Worm (Caenorhabditis elegans) whole organism, L1 larva: ENCODE results near the gene sel-11.

ENCODE experiments used
- F16B12.6 ChIP-seq: fragments of 150-350 bp; optimal IDR thresholded peaks from 2 replicates; lab custom pipeline; 2014; ENCODE audit warnings: missing biosample characterization, missing genetic modification characterization
- ama-1 ChIP-seq: fragments of 150-350 bp; optimal IDR thresholded peaks from 2 replicates; lab custom pipeline; 2014
- blmp-1 ChIP-seq: fragments of 150-350 bp; optimal IDR thresholded peaks from 2 replicates; lab custom pipeline; 2014; ENCODE audit warnings: missing biosample characterization, missing genetic modification characterization
- ceh-8 ChIP-seq: fragments of 200-800 bp; sonication (Bioruptor generic); optimal IDR thresholded peaks from 2 replicates; lab custom pipeline; 2018; ENCODE audit warnings: mild to moderate bottlenecking, missing genetic modification characterization, moderate library complexity, missing compliant biosample characterization
- ceh-82 ChIP-seq, 3 experiments: fragments of 150-350 bp in 1 of 3; sonication (generic microtip) in 2 of 3; optimal IDR thresholded peaks; 2 replicates each; lab custom pipeline; 2014 to 2017; ENCODE audit warnings: missing biosample characterization in 3 of 3, missing genetic modification characterization in 3 of 3
- ceh-88 ChIP-seq: fragments of 200-800 bp; sonication (Bioruptor generic); IDR thresholded peaks from 2 replicates; pipeline ENCODE4 v1.3.6; 2022; ENCODE audit warnings: missing genetic modification characterization, missing compliant biosample characterization
- dsc-1 ChIP-seq: sonication (generic microtip); optimal IDR thresholded peaks from 2 replicates; lab custom pipeline; 2016; ENCODE audit warnings: mild to moderate bottlenecking, missing genetic modification characterization, missing compliant biosample characterization
- efl-1 ChIP-seq, 4 experiments: fragments of 150-350 bp; optimal IDR thresholded peaks in 3 of 4; peaks in 1 of 4; 1 replicate in 1 of 4; 2 replicates in 3 of 4; lab custom pipeline; 2014; ENCODE audit warnings: missing biosample characterization in 2 of 4, missing genetic modification characterization in 2 of 4, missing genetic modification reagents in 2 of 4
- egl-13 ChIP-seq: sonication (generic microtip); optimal IDR thresholded peaks from 2 replicates; lab custom pipeline; 2016; ENCODE audit warnings: missing genotype, missing genetic modification reagents, missing genetic modification characterization, missing compliant biosample characterization
- egl-27 ChIP-seq, 2 experiments: fragments of 150-350 bp in 1 of 2; sonication (generic microtip); optimal IDR thresholded peaks; 3 replicates each; lab custom pipeline; 2017 to 2018; ENCODE audit warnings: missing biosample characterization in 2 of 2, missing genetic modification characterization in 2 of 2, missing genetic modification reagents in 2 of 2
- ets-5 ChIP-seq: fragments of 200-800 bp; sonication (Bioruptor generic); IDR thresholded peaks from 2 replicates; pipeline ENCODE4 v1.3.6; 2022; ENCODE audit warnings: missing genetic modification characterization, missing compliant biosample characterization
- hlh-4 ChIP-seq: sonication (generic microtip); optimal IDR thresholded peaks from 2 replicates; lab custom pipeline; 2016; ENCODE audit warnings: mild to moderate bottlenecking, missing genetic modification characterization, missing compliant biosample characterization
- irx-1 ChIP-seq: sonication (generic microtip); optimal IDR thresholded peaks from 2 replicates; lab custom pipeline; 2016; ENCODE audit warnings: missing genetic modification characterization, missing compliant biosample characterization
- lin-15B ChIP-seq: fragments of 150-350 bp; sonication (generic microtip); optimal IDR thresholded peaks from 3 replicates; lab custom pipeline; 2014; ENCODE audit warnings: missing biosample characterization, missing genetic modification characterization
- lin-35 ChIP-seq, 2 experiments: fragments of 150-350 bp; optimal IDR thresholded peaks; 2 replicates each; lab custom pipeline; 2014; ENCODE audit warnings: missing biosample characterization in 2 of 2, missing genetic modification characterization in 2 of 2, missing genetic modification reagents in 2 of 2
- lin-39 ChIP-seq: fragments of 150-350 bp; optimal IDR thresholded peaks from 2 replicates; lab custom pipeline; 2014; ENCODE audit warnings: missing biosample characterization, missing genetic modification reagents, missing genetic modification characterization
- lir-3 ChIP-seq: sonication (generic microtip); optimal IDR thresholded peaks from 2 replicates; lab custom pipeline; 2016; ENCODE audit warnings: mild to moderate bottlenecking, missing genetic modification characterization, moderate library complexity, missing compliant biosample characterization; ENCODE audit not compliant: poor library complexity
- lsy-2 ChIP-seq, 2 experiments: fragments of 150-350 bp; optimal IDR thresholded peaks; 2 replicates each; lab custom pipeline; 2014; ENCODE audit warnings: missing biosample characterization in 2 of 2, missing genetic modification characterization in 2 of 2
- mab-9 ChIP-seq: fragments of 200-800 bp; sonication (Bioruptor generic); IDR thresholded peaks from 2 replicates; pipeline ENCODE4 v1.3.6; 2022; ENCODE audit warnings: missing genetic modification reagents, missing genetic modification characterization, missing compliant biosample characterization
- mdl-1 ChIP-seq, 2 experiments: fragments of 150-350 bp; optimal IDR thresholded peaks; 2 replicates each; lab custom pipeline; 2014 to 2017; ENCODE audit warnings: missing biosample characterization in 2 of 2, missing genetic modification characterization in 2 of 2, inconsistent platforms in 1 of 2
- mef-2 ChIP-seq: fragments of 150-350 bp; optimal IDR thresholded peaks from 2 replicates; lab custom pipeline; 2014; ENCODE audit warnings: missing biosample characterization, missing genetic modification characterization
- mep-1 ChIP-seq: fragments of 150-350 bp; optimal IDR thresholded peaks from 2 replicates; lab custom pipeline; 2014; ENCODE audit warnings: missing biosample characterization, missing genetic modification characterization
- nhr-20 ChIP-seq: sonication (generic microtip); optimal IDR thresholded peaks from 2 replicates; lab custom pipeline; 2016; ENCODE audit warnings: mild to moderate bottlenecking, missing genetic modification characterization, missing compliant biosample characterization
- nhr-28 ChIP-seq: fragments of 150-350 bp; optimal IDR thresholded peaks from 2 replicates; lab custom pipeline; 2014; ENCODE audit warnings: missing biosample characterization, missing genetic modification characterization
- nhr-47 ChIP-seq: sonication (generic microtip); optimal IDR thresholded peaks from 2 replicates; lab custom pipeline; 2016; ENCODE audit warnings: mild to moderate bottlenecking, missing genetic modification characterization, moderate library complexity, missing compliant biosample characterization
- nhr-77 ChIP-seq: fragments of 150-350 bp; optimal IDR thresholded peaks from 2 replicates; lab custom pipeline; 2014; ENCODE audit warnings: missing biosample characterization, missing genetic modification characterization
- nhr-84 ChIP-seq: sonication (generic microtip); optimal IDR thresholded peaks from 2 replicates; lab custom pipeline; 2017; ENCODE audit warnings: missing biosample characterization, missing genetic modification characterization
- snu-23 ChIP-seq: sonication (generic microtip); optimal IDR thresholded peaks from 2 replicates; lab custom pipeline; 2016; ENCODE audit warnings: missing genetic modification characterization, missing compliant biosample characterization
- sox-4 ChIP-seq: sonication (generic microtip); optimal IDR thresholded peaks from 2 replicates; lab custom pipeline; 2016; ENCODE audit warnings: missing genetic modification characterization, missing compliant biosample characterization
- sptf-1 ChIP-seq: fragments of 150-350 bp; optimal IDR thresholded peaks from 2 replicates; lab custom pipeline; 2014; ENCODE audit warnings: missing biosample characterization, missing genetic modification characterization
- swsn-7 ChIP-seq: sonication (generic microtip); optimal IDR thresholded peaks from 2 replicates; lab custom pipeline; 2016; ENCODE audit warnings: missing genetic modification characterization, missing compliant biosample characterization
- tbx-2 ChIP-seq: sonication (generic microtip); optimal IDR thresholded peaks from 2 replicates; lab custom pipeline; 2016; ENCODE audit warnings: missing genetic modification characterization, missing compliant biosample characterization
- unc-130 ChIP-seq: fragments of 150-350 bp; optimal IDR thresholded peaks from 2 replicates; lab custom pipeline; 2017; ENCODE audit warnings: missing biosample characterization, missing genetic modification characterization, inconsistent platforms
- unc-30 ChIP-seq: sonication (generic microtip); optimal IDR thresholded peaks from 2 replicates; lab custom pipeline; 2017; ENCODE audit warnings: missing biosample characterization, missing genetic modification characterization
- unc-86 ChIP-seq: sonication (generic microtip); optimal IDR thresholded peaks from 2 replicates; lab custom pipeline; 2016; ENCODE audit warnings: missing genetic modification characterization, missing compliant biosample characterization
- xbp-1 ChIP-seq: sonication (generic microtip); optimal IDR thresholded peaks from 2 replicates; lab custom pipeline; 2016; ENCODE audit warnings: missing genetic modification characterization, missing compliant biosample characterization
- ztf-11 ChIP-seq, 2 experiments: sonication (generic microtip); optimal IDR thresholded peaks; 2 replicates each; lab custom pipeline; 2016 to 2017; ENCODE audit warnings: missing genetic modification characterization in 2 of 2, missing biosample characterization in 1 of 2, missing compliant biosample characterization in 1 of 2
- ztf-4 ChIP-seq: fragments of 150-350 bp; optimal IDR thresholded peaks from 2 replicates; lab custom pipeline; 2014; ENCODE audit warnings: missing biosample characterization, missing genetic modification characterization

Gene sel-11

DNA sequence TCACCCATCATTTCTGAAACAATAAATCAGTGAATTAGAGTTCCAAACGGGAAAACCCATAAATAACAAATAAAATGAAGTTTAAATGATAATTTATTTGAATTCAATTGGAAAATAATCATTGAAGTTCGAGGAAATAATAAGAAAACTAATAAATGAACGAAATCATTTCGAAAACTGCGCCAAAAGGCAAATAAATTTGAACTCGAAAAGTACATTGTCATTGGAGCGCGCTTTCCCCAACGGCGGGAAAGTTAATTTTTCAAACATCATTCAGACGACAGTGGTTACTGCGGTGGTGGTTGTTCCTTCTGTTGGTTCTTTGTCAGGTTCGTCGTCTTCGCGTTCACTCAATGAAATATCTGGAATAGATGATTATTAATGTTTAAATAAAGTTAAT is 33.7 kb upstream of the sel-11 start, which contains the start of gene npp-22 (continued):
- TF ChIP-seq lin-39 (tag; lab: Kevin White, UChicago): no peak
- no peak for TF ChIP-seq ceh-88 (GFP tag; lab: Robert Waterston, UW)
- TF ChIP-seq nhr-20 (tag; lab: Kevin White, UChicago): peak; percentile 75
- TF ChIP-seq mab-9 (GFP tag; lab: Robert Waterston, UW): no peak
- peak; percentile 65 for TF ChIP-seq xbp-1 (tag; lab: Kevin White, UChicago)
- TF ChIP-seq nhr-28 (tag; lab: Kevin White, UChicago): no peak
- no peak for TF ChIP-seq lir-3 (tag; lab: Kevin White, UChicago)
- TF ChIP-seq lin-35 (GFP tag; optimal IDR thresholded peaks at IDR 0.05; lab: Kevin White, UChicago): peak; percentile 94 to 97
- peak; percentile 22 for TF ChIP-seq nhr-77
- peak; percentile 96 to 99 for TF ChIP-seq efl-1 (optimal IDR thresholded peaks at IDR 0.05; lab: Kevin White, UChicago)
- peak; percentile 96 to 100 for TF ChIP-seq efl-1 (GFP tag; optimal IDR thresholded peaks at IDR 0.05 in 1 of 2; lab: Kevin White, UChicago)
- TF ChIP-seq ztf-4 (tag; lab: Kevin White, UChicago): no peak
- TF ChIP-seq tbx-2 (tag; lab: Kevin White, UChicago): peak; percentile 62
- TF ChIP-seq unc-30 (tag; lab: Kevin White, UChicago): no peak
- peak; percentile 77 for TF ChIP-seq lin-15B (tag; lab: Kevin White, UChicago)
- TF ChIP-seq lsy-2 (tag; optimal IDR thresholded peaks at IDR 0.05; lab: Kevin White, UChicago): peak; percentile 72 to 84
- TF ChIP-seq egl-13: no peak
- TF ChIP-seq ets-5 (GFP tag; lab: Robert Waterston, UW): no peak
- TF ChIP-seq nhr-84 (tag; lab: Kevin White, UChicago): no peak
- TF ChIP-seq unc-130: peak; percentile 80
- no peak for TF ChIP-seq sptf-1
- no peak for TF ChIP-seq irx-1 (tag; lab: Kevin White, UChicago)
- peak; percentile 33 for TF ChIP-seq unc-86 (tag; lab: Kevin White, UChicago)
- TF ChIP-seq ceh-8 (GFP tag; lab: Kevin White, UChicago): no peak
- TF ChIP-seq dsc-1 (tag; lab: Kevin White, UChicago): no peak
- peak; percentile 64 for TF ChIP-seq blmp-1 (tag; lab: Kevin White, UChicago)
- peak; percentile 45 for TF ChIP-seq mep-1 (tag; lab: Kevin White, UChicago)
- TF ChIP-seq, all 84 proteins: peak for 30

DNA sequence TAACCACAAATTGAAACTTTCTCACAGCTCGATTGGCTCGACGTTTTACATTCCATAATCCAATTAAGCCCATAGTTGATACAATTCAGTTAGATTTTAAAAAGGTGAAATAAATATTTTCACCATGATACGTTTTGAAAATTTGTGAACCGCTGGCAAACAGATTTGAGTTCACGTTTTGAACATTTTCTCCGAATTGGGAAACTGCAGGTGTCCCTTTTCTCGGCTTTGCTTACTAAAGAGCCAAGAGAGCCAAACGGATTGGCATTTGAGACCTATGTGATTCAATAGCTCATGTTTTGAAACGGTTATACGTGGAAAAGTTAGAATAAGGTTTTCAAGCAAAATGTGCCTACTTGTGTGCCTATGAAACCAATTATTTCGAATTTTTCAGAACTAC is 30.2 kb upstream of the sel-11 start, which contains the start of gene spe-42:
TSS of gene spe-42 (minus strand) at position 101 of the 400 bp plus-strand sequence.
- no peak for TF ChIP-seq efl-1 (optimal IDR thresholded peaks at IDR 0.05; lab: Kevin White, UChicago)
- no peak for TF ChIP-seq efl-1 (GFP tag; optimal IDR thresholded peaks at IDR 0.05 in 1 of 2; lab: Kevin White, UChicago)
- TF ChIP-seq lin-39 (tag; lab: Kevin White, UChicago): no peak
- no peak for TF ChIP-seq ama-1 (lab: Kevin White, UChicago)
- TF ChIP-seq ztf-11 (tag; optimal IDR thresholded peaks at IDR 0.05; lab: Kevin White, UChicago): no peak
- no peak for TF ChIP-seq ceh-82 (tag; optimal IDR thresholded peaks at IDR 0.05; lab: Kevin White, UChicago)
- TF ChIP-seq mef-2 (tag; lab: Kevin White, UChicago): no peak
- TF ChIP-seq swsn-7 (tag; lab: Kevin White, UChicago): no peak
- TF ChIP-seq F16B12.6 (tag; lab: Kevin White, UChicago): no peak
- TF ChIP-seq lin-35 (GFP tag; optimal IDR thresholded peaks at IDR 0.05; lab: Kevin White, UChicago): no peak
- no peak for TF ChIP-seq mdl-1 (tag; optimal IDR thresholded peaks at IDR 0.05; lab: Kevin White, UChicago)
- no peak for TF ChIP-seq hlh-4
- no peak for TF ChIP-seq sox-4 (tag; lab: Kevin White, UChicago)
- TF ChIP-seq snu-23 (GFP tag; lab: Kevin White, UChicago): no peak
- TF ChIP-seq egl-27 (tag; optimal IDR thresholded peaks at IDR 0.05; lab: Kevin White, UChicago): no peak
- no peak for TF ChIP-seq nhr-77

ce11 chrV:11737333-11737732 is 29.8 kb upstream of the sel-11 start:
- peak; percentile 1 for TF ChIP-seq blmp-1 (tag; lab: Kevin White, UChicago)
- no peak for TF ChIP-seq nhr-47 (tag; lab: Kevin White, UChicago)
